Worm (Caenorhabditis elegans): ENCODE results near the gene W04E12.9.

Gene W04E12.9

DNA sequence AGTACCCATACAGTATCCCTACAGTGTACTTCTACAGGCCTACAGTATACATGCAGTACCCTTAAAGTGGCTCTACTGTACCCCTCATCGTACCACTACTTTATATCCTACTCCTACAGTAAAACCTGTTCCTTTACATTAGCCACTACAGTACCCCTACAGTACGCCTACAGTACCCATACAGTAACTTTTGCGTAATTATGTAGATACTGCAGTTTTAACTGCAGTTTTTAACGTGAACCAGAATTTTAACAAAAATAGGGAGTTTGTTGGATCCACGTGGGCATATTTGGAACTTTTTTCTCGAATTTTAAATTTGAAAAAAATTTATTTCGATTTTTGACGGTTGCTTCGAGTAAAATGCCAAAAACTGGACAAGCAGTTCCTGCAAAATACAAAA is 13.0 kb upstream of the W04E12.9 start, which contains the start of gene W04E12.4:
TSS of gene W04E12.4 (plus strand) at position 301 of the 400 bp plus-strand sequence.
- no peak for TF ChIP-seq hpl-2 (GFP tag; optimal IDR thresholded peaks at IDR 0.05)

DNA sequence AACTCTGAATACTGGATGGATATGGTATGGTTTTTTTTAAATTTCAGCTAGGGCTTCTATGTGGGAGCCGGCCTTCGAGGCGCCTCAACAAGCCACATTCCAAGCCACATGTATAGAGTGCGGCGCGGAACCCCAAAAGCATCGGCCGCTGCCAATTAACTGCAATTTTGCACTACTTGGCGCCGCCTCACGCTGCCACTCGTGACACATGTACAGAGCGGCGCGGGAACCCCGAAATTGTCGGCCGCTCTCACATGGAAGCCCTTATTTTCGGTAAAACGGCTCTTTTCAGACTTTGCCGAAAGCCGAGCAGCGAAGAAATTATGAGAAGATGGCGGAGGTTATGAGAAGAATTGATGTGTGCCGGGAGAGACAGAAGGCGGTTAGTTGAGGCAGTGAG is 12.6 kb upstream of the W04E12.9 start:
- TF ChIP-seq nhr-85 (tag) (peak; percentile 11), C34B4.2 (tag; optimal IDR thresholded peaks at IDR 0.05) (no peak), sup-37 (GFP tag; optimal IDR thresholded peaks at IDR 0.05) (no peak)

DNA sequence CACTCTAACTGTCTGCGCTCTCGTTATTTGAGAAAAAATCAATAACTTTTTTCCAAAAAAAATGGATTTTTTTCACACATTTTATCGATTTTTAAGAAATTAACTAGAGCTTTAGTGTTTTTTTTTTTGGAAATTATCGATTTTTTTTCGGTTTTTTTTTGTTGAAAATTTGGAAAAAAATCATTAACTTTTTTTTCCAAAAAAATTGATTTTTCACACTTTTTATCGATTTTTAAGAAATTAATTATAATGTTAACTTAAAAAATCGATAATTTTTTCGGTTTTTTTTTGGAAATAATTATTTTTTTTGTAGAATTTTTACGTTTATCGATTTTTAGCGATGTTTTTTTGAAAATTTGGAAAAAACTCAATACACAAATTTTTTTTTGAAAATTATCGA is 12.1 kb upstream of the W04E12.9 start:
- no peak for TF ChIP-seq C04F5.9 (tag; optimal IDR thresholded peaks at IDR 0.05)
- no peak for TF ChIP-seq pax-3 (tag; optimal IDR thresholded peaks at IDR 0.05)
- no peak for TF ChIP-seq isw-1 (GFP tag; IDR thresholded peaks at IDR 0.05)
- no peak for TF ChIP-seq nhr-12 (tag; optimal IDR thresholded peaks at IDR 0.05)
- TF ChIP-seq lsy-2 (tag; optimal IDR thresholded peaks at IDR 0.05) = no peak
- no peak for TF ChIP-seq C16A3.4 (tag; optimal IDR thresholded peaks at IDR 0.05)
- TF ChIP-seq nhr-28 (tag; optimal IDR thresholded peaks at IDR 0.05) = no peak
- no peak for TF ChIP-seq hlh-17 (GFP tag; optimal IDR thresholded peaks at IDR 0.05; ENCODE audit: borderline replicate concordance)
- no peak for TF ChIP-seq nhr-19 (GFP tag; conservative IDR thresholded peaks at IDR 0.05)
- no peak for TF ChIP-seq nhr-71 (tag; optimal IDR thresholded peaks at IDR 0.05)
- no peak for TF ChIP-seq nhr-76 (tag; optimal IDR thresholded peaks at IDR 0.05)

DNA sequence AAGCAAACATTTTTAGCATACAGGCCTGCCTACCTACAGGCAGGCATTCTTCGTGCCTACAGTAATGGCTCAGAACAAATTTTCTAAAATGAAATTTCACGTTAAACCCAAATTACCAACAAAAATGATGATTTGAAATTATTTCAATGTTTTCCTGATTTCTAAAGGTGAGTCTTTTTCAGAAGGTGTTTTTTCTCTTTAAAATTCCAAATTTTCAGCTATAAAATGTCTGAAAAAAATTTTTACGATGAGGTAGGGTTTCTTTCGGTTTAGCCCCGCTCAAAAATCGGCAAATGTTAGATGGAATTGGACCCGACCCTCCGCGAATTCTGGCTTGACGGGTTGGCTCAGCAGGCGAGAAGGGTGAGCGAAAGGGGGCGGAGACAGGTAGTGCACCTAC is 10.5 kb upstream of the W04E12.9 start, which contains the start of gene W04E12.5:
TSS of gene W04E12.5 (plus strand) at position 301 of the 400 bp plus-strand sequence.
- TF ChIP-seq hlh-17 (GFP tag; optimal IDR thresholded peaks at IDR 0.05; ENCODE audit: borderline replicate concordance) = no peak
- no peak for TF ChIP-seq pqm-1 (tag; optimal IDR thresholded peaks at IDR 0.05)
- no peak for TF ChIP-seq unc-30 (tag; optimal IDR thresholded peaks at IDR 0.05)
- no peak for TF ChIP-seq fkh-4 (tag; optimal IDR thresholded peaks at IDR 0.05; ENCODE audit: borderline replicate concordance)
- TF ChIP-seq ztf-4 (tag; optimal IDR thresholded peaks at IDR 0.05) = no peak
- no peak for TF ChIP-seq ceh-88 (GFP tag; IDR thresholded peaks at IDR 0.05)
- TF ChIP-seq lin-13 (GFP tag; optimal IDR thresholded peaks at IDR 0.05) = no peak
- no peak for TF ChIP-seq rnt-1 (tag; optimal IDR thresholded peaks at IDR 0.05)
- TF ChIP-seq grh-1 (GFP tag; IDR thresholded peaks at IDR 0.05) = no peak
- no peak for TF ChIP-seq vab-15 (tag; optimal IDR thresholded peaks at IDR 0.05)
- no peak for TF ChIP-seq C16A3.4 (tag; optimal IDR thresholded peaks at IDR 0.05)
- TF ChIP-seq mdl-1 (tag; optimal IDR thresholded peaks at IDR 0.05) = no peak
- TF ChIP-seq swsn-7 (tag; optimal IDR thresholded peaks at IDR 0.05) = no peak

DNA sequence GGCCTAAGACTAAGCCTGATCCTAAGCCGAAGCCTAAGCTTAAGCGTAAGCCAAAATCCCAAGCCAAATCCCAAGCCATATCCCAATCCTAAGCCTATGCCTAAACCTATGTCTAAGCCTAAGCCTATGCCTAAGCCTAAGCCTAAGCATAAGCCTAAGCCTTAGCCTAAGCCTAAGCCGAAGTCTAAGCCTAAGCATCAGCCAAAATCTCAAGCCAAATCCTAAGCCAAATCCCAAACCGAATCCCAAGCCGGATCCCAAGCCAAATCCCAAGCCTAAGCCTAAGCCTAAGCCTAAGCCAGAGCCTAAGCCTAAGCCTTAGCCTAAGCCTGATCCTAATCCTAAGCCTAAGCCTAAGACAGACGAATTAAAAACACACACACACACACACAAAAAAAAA is 9.2 kb upstream of the W04E12.9 start:
- TF ChIP-seq egl-13 (tag; optimal IDR thresholded peaks at IDR 0.05) (no peak), ceh-8 (GFP tag; optimal IDR thresholded peaks at IDR 0.05) (no peak), nhr-28 (tag; optimal IDR thresholded peaks at IDR 0.05) (no peak)

DNA sequence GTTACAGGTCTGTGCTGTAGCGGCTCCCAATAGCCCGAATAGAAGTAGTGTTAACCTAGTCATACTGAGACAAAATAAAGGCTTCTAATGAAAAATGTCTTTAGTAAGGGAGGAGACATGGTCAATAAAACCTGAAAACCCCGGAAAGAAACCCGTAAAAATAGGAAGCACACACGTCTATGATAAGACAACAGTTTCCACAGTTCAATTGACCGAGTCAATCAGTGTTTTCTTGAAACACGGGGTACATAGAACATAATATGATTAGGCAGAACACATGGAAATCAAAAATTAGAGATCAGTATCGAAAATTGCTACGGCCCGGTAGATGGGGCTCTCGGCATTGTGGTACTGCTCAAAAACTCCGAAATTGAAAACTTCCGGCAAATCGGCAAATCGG is 5.2 kb upstream of the W04E12.9 start, which contains the start of gene clec-49:
TSS of gene clec-49 (minus strand) at position 103 of the 400 bp plus-strand sequence.
- peak; percentile 1 for TF ChIP-seq elt-2 (tag; optimal IDR thresholded peaks at IDR 0.05)
- no peak for TF ChIP-seq nhr-28 (tag; optimal IDR thresholded peaks at IDR 0.05)

DNA sequence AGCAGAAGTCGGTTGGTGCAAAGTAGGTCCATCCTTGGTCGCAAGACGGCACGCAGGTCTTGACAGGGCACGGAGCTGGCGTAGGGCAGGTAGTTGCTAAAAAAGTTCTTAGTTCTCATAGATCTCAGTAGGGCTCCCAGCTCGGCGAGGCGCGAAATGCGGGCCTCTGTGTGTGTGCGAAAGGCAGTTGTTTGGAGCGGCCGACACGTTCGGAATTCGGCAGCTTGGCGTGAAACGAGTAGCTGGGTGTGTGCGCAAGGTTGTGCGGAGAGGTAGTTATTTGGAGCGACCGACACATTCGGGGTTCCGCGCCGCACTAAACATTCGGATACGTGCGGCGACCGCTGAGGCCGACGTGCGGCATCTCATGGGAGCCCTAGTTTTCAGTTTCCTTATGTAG is 3.5 kb upstream of the W04E12.9 start:
- TF ChIP-seq efl-1 (optimal IDR thresholded peaks at IDR 0.05) = no peak
- no peak for TF ChIP-seq efl-1 (GFP tag; optimal IDR thresholded peaks at IDR 0.05 in 1 of 2)
- TF ChIP-seq unc-98 (GFP tag; IDR thresholded peaks at IDR 0.05) = no peak
- TF ChIP-seq dsc-1 (tag; optimal IDR thresholded peaks at IDR 0.05) = no peak
- no peak for TF ChIP-seq alr-1 (tag; optimal IDR thresholded peaks at IDR 0.05; ENCODE audit: borderline replicate concordance)

Data from whole organism, L1 larva.